Worm (Caenorhabditis elegans): ENCODE results near the gene unc-3.

ce11 chrX:14812061-14812460, 38.7 kb downstream of the unc-3 start, which contains the start of gene T04C10.3:
- TF ChIP-seq him-1 (tag; optimal IDR thresholded peaks at IDR 0.05) (no peak), dao-5 (tag; optimal IDR thresholded peaks at IDR 0.05) (no peak), W03F9.2 (tag; optimal IDR thresholded peaks at IDR 0.05) (no peak)
